Fruit fly (Drosophila melanogaster) Kc167 (cell line): ENCODE measurements around the gene CG12507.

ENCODE experiments used
- Myc ChIP-seq: fragments of >200 bp; optimal IDR thresholded peaks from 2 replicates; lab custom pipeline; 2017; ENCODE audit warnings: missing external identifiers
- Sin3A ChIP-seq: fragments of >200 bp; optimal IDR thresholded peaks from 2 replicates; lab custom pipeline; 2018; ENCODE audit warnings: missing external identifiers
- h ChIP-seq: fragments of >200 bp; optimal IDR thresholded peaks from 3 replicates; lab custom pipeline; 2018; ENCODE audit warnings: missing external identifiers
- insv ChIP-seq: fragments of >200 bp; optimal IDR thresholded peaks from 3 replicates; lab custom pipeline; 2018; ENCODE audit warnings: missing external identifiers
- psq ChIP-seq: fragments of >200 bp; optimal IDR thresholded peaks from 2 replicates; lab custom pipeline; 2017; ENCODE audit warnings: missing external identifiers
- ttk ChIP-seq: sonication (Bioruptor generic); optimal IDR thresholded peaks from 2 replicates; lab custom pipeline; 2017; ENCODE audit warnings: missing external identifiers

CG12507 gene

dm6 chrX:16263415-16263814, 2.9 kb downstream of the CG12507 start:
- TF ChIP-seq h (lab: Kevin White, UChicago): no peak
- no peak for TF ChIP-seq insv
- no peak for TF ChIP-seq Myc (lab: Kevin White, UChicago)
- TF ChIP-seq psq (lab: Kevin White, UChicago): no peak
- no peak for TF ChIP-seq Sin3A (lab: Kevin White, UChicago)
- no peak for TF ChIP-seq ttk (lab: Kevin White, UChicago)

- TF ChIP-seq Myc (lab: Kevin White, UChicago): no peak
- no peak for TF ChIP-seq psq (lab: Kevin White, UChicago)
- no peak for TF ChIP-seq ttk (lab: Kevin White, UChicago)
- TF ChIP-seq h (lab: Kevin White, UChicago): no peak
- TF ChIP-seq Sin3A (lab: Kevin White, UChicago): no peak
- no peak for TF ChIP-seq insv
These were observed 21.6 kb downstream of the CG12507 start for dm6 chrX:16244731-16245130.

- TF ChIP-seq Sin3A (lab: Kevin White, UChicago): no peak
- no peak for TF ChIP-seq insv
- no peak for TF ChIP-seq ttk (lab: Kevin White, UChicago)
- TF ChIP-seq Myc (lab: Kevin White, UChicago): no peak
- no peak for TF ChIP-seq psq (lab: Kevin White, UChicago)
- TF ChIP-seq h (lab: Kevin White, UChicago): no peak
These were observed 22.3 kb downstream of the CG12507 start for dm6 chrX:16243989-16244388.

- TF ChIP-seq Sin3A (lab: Kevin White, UChicago): no peak
- TF ChIP-seq psq (lab: Kevin White, UChicago): no peak
These were observed 24.4 kb downstream of the CG12507 start for dm6 chrX:16241831-16242451.

dm6 chrX:16231292-16231691, 35.0 kb downstream of the CG12507 start:
- TF ChIP-seq h (lab: Kevin White, UChicago): no peak
- TF ChIP-seq Sin3A (lab: Kevin White, UChicago): no peak
- no peak for TF ChIP-seq psq (lab: Kevin White, UChicago)
- TF ChIP-seq insv: no peak
- no peak for TF ChIP-seq ttk (lab: Kevin White, UChicago)
- no peak for TF ChIP-seq Myc (lab: Kevin White, UChicago)

- TF ChIP-seq Sin3A (lab: Kevin White, UChicago) (no peak), insv (no peak), psq (lab: Kevin White, UChicago) (no peak), Myc (lab: Kevin White, UChicago) (no peak), ttk (lab: Kevin White, UChicago) (no peak), h (lab: Kevin White, UChicago) (no peak)
These were observed 48.8 kb downstream of the CG12507 start for dm6 chrX:16217518-16217869.

- no peak for TF ChIP-seq psq (lab: Kevin White, UChicago)
- TF ChIP-seq insv: no peak
- TF ChIP-seq ttk (lab: Kevin White, UChicago): no peak
- no peak for TF ChIP-seq h (lab: Kevin White, UChicago)
- TF ChIP-seq Sin3A (lab: Kevin White, UChicago): no peak
- TF ChIP-seq Myc (lab: Kevin White, UChicago): no peak
These were observed 49.4 kb downstream of the CG12507 start for dm6 chrX:16216830-16217517.

dm6 chrX:16216492-16216829, 49.9 kb downstream of the CG12507 start, which contains the start of gene disco:
Gene disco, minus strand, starts transcription at chrX:16216750.
- TF ChIP-seq insv: no peak
- TF ChIP-seq psq (lab: Kevin White, UChicago): no peak
- no peak for TF ChIP-seq Sin3A (lab: Kevin White, UChicago)
- TF ChIP-seq Myc (lab: Kevin White, UChicago): no peak
- no peak for TF ChIP-seq h (lab: Kevin White, UChicago)
- TF ChIP-seq ttk (lab: Kevin White, UChicago): no peak
